Worm (Caenorhabditis elegans) whole organism, L1 larva: ENCODE data around the gene W07G4.5.

ENCODE experiments used
- aly-2 ChIP-seq: fragments of 150-350 bp; optimal IDR thresholded peaks from 2 replicates; lab custom pipeline; 2014; ENCODE audit warnings: missing biosample characterization, missing genetic modification characterization
- lin-13 ChIP-seq: fragments of 150-350 bp; optimal IDR thresholded peaks from 2 replicates; lab custom pipeline; 2014; ENCODE audit warnings: missing biosample characterization, missing genetic modification reagents, missing genetic modification characterization
- lin-15B ChIP-seq: fragments of 150-350 bp; sonication (generic microtip); optimal IDR thresholded peaks from 3 replicates; lab custom pipeline; 2014; ENCODE audit warnings: missing biosample characterization, missing genetic modification characterization
- lsy-2 ChIP-seq, 2 experiments: fragments of 150-350 bp; optimal IDR thresholded peaks; 2 replicates each; lab custom pipeline; 2014; ENCODE audit warnings: missing biosample characterization in 2 of 2, missing genetic modification characterization in 2 of 2
- pqm-1 ChIP-seq: sonication (generic microtip); optimal IDR thresholded peaks from 3 replicates; lab custom pipeline; 2017; ENCODE audit warnings: missing biosample characterization, missing genetic modification characterization
- ztf-4 ChIP-seq: fragments of 150-350 bp; optimal IDR thresholded peaks from 2 replicates; lab custom pipeline; 2014; ENCODE audit warnings: missing biosample characterization, missing genetic modification characterization

DNA sequence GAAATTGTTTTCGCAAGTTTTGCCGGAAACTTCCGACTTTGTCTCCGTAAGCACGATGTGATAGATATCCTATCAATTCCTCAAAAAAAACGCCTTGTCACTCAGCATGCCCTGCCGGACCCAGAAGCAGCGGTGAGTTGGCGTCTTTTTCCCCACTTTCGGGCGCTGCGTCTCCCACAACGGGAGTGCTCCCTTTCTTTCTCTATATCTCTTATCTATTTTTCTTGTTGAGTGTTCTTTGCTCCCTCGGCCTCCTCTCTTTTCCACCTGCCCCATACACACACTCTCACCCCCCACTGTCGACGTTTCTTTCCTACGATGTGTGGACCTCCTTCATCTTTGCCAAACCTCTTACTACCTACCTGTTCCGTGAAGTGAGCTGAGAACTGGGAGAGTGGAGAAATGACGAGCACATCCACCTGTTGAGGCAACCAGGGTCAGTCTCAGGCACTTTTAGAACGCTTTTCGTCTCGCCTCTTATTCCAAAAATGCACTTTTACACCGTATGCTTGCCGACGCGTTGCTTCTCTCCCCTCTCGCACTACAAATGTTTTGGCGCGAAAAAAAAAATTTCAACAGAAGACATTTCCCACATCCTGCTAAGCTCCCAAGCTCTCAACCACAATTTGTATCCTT is 38.3 kb downstream of the W07G4.5 start:
- no peak for TF ChIP-seq pqm-1
- TF ChIP-seq aly-2 (tag; lab: Kevin White, UChicago), result no peak
- TF ChIP-seq lin-15B, result peak; percentile 16
- TF ChIP-seq ztf-4 (tag; lab: Kevin White, UChicago), result peak; percentile 61
- TF ChIP-seq lsy-2 (tag; optimal IDR thresholded peaks at IDR 0.05; lab: Kevin White, UChicago), result peak; percentile 66 to 68
- TF ChIP-seq lin-13 (GFP tag; lab: Kevin White, UChicago), result peak; percentile 65
